Fruit fly (Drosophila melanogaster): Measurements from ENCODE around the gene Tcs4.

Gene Tcs4

DNA sequence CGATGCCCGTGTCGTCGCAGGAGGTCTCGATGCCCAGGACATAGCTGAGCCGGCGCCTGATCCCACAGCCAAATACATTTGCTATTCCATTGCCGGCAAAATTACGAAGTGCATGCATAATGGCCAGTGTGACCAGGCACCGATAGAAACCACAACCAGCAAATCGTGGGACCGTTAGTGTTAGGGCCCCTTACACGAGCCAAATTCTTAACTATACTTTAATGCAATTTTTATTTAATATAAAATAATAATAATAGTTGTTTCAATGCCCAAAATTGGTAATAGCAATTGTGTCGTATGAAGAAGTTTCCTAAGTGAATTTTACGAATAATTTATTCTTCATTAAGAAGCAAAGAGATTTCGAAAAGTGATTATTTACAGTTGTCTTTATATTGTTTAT, at the start of gene Tcs4:
Tcs4 (minus strand) TSS at position 145 of the 400 bp plus-strand sequence.
- TF ChIP-seq Sin3A (optimal IDR thresholded peaks at IDR 0.05): no peak
- TF ChIP-seq ttk (optimal IDR thresholded peaks at IDR 0.05): no peak
- TF ChIP-seq psq (optimal IDR thresholded peaks at IDR 0.05): no peak
- no peak for TF ChIP-seq Myc (optimal IDR thresholded peaks at IDR 0.05)
- TF ChIP-seq insv (optimal IDR thresholded peaks at IDR 0.05): no peak
- TF ChIP-seq h (optimal IDR thresholded peaks at IDR 0.05): no peak

DNA sequence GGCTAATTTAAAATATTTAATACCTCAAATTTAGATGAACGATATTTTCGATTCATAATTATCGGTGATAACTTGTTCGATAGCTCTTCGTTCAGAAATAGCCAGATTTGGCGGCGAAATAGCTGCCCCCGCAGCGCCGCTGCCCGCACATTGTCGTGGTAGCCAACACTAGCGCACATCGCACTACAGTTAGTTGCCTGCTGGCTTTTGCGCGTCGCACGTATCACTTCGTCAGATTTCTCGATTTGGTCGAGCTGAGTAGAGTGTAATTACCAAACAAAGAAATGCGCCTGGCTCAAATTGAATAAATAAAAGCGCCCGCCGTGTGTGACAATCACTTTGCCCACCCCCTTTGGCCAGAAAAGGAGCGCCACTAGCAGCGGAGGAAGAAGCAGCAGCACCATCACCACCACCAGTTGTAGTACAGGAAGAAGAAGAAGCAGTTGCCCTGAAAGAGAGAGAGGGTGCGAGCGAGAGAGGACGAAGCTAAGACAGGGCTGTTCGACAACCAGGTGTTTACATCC, 49.1 kb upstream of the Tcs4 start, which contains the start of gene Abcd3:
Abcd3 (plus strand) TSS at position 145 of the 524 bp plus-strand sequence.
- TF ChIP-seq Sin3A (optimal IDR thresholded peaks at IDR 0.05): no peak
- TF ChIP-seq ttk (optimal IDR thresholded peaks at IDR 0.05): no peak
- TF ChIP-seq psq (optimal IDR thresholded peaks at IDR 0.05): no peak
- TF ChIP-seq h (optimal IDR thresholded peaks at IDR 0.05): no peak
- TF ChIP-seq insv (optimal IDR thresholded peaks at IDR 0.05): no peak
- no peak for TF ChIP-seq Myc (optimal IDR thresholded peaks at IDR 0.05)

DNA sequence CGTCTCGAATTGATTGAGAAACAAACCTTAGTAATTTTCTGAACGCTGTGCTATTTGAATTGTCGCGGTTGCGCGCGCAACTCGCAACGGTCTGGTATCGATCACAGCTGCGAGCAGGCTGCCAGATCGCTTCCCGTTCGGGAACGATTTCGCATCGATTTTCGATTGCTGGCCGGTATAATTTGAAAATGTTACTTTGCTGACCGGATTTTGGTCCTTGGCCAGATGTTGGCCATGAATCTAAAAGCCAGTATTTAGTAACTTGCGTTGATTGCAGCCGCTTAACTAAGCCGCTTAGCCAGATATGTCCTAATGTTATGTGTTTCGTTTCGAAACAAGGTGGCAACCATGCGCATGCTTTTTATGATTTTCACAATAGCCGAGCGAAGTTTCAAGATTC, 47.0 kb upstream of the Tcs4 start:
- TF ChIP-seq h (optimal IDR thresholded peaks at IDR 0.05): no peak
- TF ChIP-seq psq (optimal IDR thresholded peaks at IDR 0.05): no peak
- no peak for TF ChIP-seq insv (optimal IDR thresholded peaks at IDR 0.05)
- TF ChIP-seq ttk (optimal IDR thresholded peaks at IDR 0.05): no peak
- TF ChIP-seq Sin3A (optimal IDR thresholded peaks at IDR 0.05): no peak
- TF ChIP-seq Myc (optimal IDR thresholded peaks at IDR 0.05): no peak

DNA sequence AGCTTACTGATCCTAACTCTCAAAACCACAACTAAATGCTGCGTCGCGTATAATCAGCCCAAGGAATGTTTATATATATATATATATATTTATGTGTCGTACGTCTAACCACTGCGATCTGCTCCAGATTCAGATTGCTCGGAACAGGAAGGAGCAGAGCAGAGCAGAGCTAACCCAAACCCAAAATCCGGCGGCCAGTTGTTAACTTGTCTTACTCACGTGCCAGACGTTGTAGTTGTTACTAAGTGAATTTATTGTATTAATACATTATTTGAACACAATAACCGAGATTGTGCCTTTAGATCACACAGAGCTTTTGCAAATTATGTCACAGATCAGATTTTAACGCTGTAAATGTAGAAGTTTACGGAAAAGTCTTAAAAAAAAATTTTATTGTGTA, 46.5 kb upstream of the Tcs4 start, which contains the start of gene Alr:
Alr (plus strand) TSS at position 301 of the 400 bp plus-strand sequence.
- TF ChIP-seq Sin3A (optimal IDR thresholded peaks at IDR 0.05) (no peak), psq (optimal IDR thresholded peaks at IDR 0.05) (no peak), ttk (optimal IDR thresholded peaks at IDR 0.05) (no peak), insv (optimal IDR thresholded peaks at IDR 0.05) (no peak), Myc (optimal IDR thresholded peaks at IDR 0.05) (no peak), h (optimal IDR thresholded peaks at IDR 0.05) (no peak)

DNA sequence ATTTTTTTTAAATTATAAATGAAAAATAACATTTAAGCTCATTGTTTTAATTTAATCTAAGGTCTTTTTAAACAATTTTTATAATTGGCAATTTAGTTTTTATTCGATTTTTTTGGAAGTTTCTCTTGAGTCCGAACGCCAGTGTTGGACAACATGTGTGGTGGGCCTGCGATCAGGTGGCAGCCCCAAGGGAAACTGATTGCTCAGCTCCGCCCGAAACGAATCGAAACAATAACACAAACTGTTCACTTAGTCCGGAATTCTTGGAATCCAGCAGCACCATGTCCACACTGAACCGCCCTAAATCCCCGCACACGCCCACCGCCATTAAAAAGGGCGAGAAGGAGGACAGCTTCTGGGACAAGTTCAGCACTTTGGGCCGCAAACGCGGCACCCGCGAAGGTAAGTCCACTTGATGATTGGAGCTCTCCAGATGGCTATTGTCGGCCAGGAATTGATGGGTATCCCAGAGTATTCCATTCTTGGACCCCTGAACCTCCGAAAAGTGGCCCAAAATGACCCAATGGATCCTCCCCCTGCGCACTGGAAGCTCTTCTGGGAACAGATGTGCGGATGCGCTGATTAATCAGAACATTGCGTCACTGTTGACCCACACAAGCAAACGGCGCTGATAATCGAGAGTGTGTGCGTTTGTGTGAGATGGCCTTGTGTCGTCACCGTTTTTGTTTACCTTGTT, 44.5 kb upstream of the Tcs4 start, which contains the start of gene parvin:
parvin (plus strand) TSS at position 134 of the 697 bp plus-strand sequence.
- TF ChIP-seq h (optimal IDR thresholded peaks at IDR 0.05): no peak
- TF ChIP-seq ttk (optimal IDR thresholded peaks at IDR 0.05): no peak
- TF ChIP-seq insv (optimal IDR thresholded peaks at IDR 0.05): no peak
- no peak for TF ChIP-seq Myc (optimal IDR thresholded peaks at IDR 0.05)
- no peak for TF ChIP-seq Sin3A (optimal IDR thresholded peaks at IDR 0.05)
- TF ChIP-seq psq (optimal IDR thresholded peaks at IDR 0.05): no peak

DNA sequence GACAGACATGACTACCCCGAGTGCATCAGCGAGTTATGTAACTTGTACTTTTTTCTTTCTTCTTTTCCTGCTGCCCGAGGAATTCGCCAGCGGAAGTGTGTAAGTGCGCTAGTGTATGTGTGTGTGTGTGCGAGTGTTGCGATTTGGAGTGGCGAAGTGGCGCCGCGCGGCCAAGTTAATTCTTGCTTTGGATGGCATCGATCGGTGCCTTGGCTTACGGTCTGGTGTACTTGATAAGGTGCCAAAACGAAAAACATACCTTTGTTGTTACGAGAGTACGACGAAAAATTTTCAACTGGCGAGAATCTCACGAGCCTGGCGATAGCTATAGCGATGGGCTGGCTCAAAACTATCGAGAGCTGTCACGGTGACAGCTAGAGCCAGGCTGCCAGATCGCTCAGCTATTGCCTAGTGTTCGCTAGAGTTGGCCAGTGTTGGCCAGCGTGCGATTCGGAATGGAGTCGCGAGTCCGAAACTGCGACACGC, 42.5 kb upstream of the Tcs4 start, which contains the start of the genes CG18809, COX6B, CG33932 and Rpp20:
CG18809 (minus strand) TSS at position 333 of the 486 bp plus-strand sequence.
COX6B (minus strand) TSS at position 333 of the 486 bp plus-strand sequence.
CG33932 (plus strand) TSS at position 429 of the 486 bp plus-strand sequence.
Rpp20 (plus strand) TSS at position 429 of the 486 bp plus-strand sequence.
- no peak for TF ChIP-seq h (optimal IDR thresholded peaks at IDR 0.05)
- TF ChIP-seq ttk (optimal IDR thresholded peaks at IDR 0.05): no peak
- TF ChIP-seq Sin3A (optimal IDR thresholded peaks at IDR 0.05): no peak
- TF ChIP-seq psq (optimal IDR thresholded peaks at IDR 0.05): no peak
- TF ChIP-seq insv (optimal IDR thresholded peaks at IDR 0.05): no peak
- no peak for TF ChIP-seq Myc (optimal IDR thresholded peaks at IDR 0.05)

DNA sequence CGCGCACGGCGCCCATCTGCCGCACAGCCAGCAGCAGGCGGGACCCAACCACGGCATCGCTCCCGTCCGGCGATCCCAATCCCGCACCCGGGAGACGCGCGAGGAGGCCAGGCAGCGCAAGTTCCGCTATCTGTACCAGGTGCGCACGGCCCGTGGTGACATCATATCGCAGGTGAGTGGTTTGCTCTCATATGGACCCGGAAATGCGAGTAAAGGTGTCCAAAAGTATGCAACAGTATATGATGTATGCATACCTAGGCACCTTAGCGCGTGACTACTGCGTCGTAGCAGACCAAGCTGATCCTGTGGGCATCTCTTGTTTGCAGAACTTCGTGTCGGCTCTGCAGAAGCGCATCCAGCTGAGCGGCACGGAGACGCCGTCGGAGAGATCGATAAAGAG, 36.3 kb upstream of the Tcs4 start:
- TF ChIP-seq insv (optimal IDR thresholded peaks at IDR 0.05) (no peak), h (optimal IDR thresholded peaks at IDR 0.05) (no peak), Sin3A (optimal IDR thresholded peaks at IDR 0.05) (no peak), Myc (optimal IDR thresholded peaks at IDR 0.05) (no peak), psq (optimal IDR thresholded peaks at IDR 0.05) (no peak), ttk (optimal IDR thresholded peaks at IDR 0.05) (no peak)

DNA sequence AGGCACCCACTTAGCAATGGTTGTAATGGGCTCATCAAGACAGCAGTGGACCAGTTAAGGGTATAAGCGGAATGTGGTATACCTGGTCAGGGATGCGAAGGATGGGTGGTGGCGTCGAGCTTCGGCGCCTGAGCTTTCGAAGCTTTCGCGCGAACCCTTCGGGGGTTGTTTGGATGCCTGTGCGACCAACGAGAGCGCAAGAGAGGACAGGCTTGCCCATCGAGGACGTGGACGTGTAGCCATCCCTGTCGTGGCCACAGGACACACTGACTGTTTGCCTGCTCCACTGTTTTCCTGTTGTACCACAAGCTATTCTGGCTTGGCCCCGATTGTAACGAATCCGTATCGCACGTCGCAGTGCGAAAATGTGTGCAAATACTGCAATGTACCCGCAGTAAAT, 33.7 kb upstream of the Tcs4 start, which contains the start of gene CG14234:
CG14234 (plus strand) TSS at position 301 of the 400 bp plus-strand sequence.
- no peak for TF ChIP-seq Sin3A (optimal IDR thresholded peaks at IDR 0.05)
- no peak for TF ChIP-seq psq (optimal IDR thresholded peaks at IDR 0.05)
- no peak for TF ChIP-seq Myc (optimal IDR thresholded peaks at IDR 0.05)
- no peak for TF ChIP-seq insv (optimal IDR thresholded peaks at IDR 0.05)
- no peak for TF ChIP-seq h (optimal IDR thresholded peaks at IDR 0.05)
- TF ChIP-seq ttk (optimal IDR thresholded peaks at IDR 0.05): no peak

DNA sequence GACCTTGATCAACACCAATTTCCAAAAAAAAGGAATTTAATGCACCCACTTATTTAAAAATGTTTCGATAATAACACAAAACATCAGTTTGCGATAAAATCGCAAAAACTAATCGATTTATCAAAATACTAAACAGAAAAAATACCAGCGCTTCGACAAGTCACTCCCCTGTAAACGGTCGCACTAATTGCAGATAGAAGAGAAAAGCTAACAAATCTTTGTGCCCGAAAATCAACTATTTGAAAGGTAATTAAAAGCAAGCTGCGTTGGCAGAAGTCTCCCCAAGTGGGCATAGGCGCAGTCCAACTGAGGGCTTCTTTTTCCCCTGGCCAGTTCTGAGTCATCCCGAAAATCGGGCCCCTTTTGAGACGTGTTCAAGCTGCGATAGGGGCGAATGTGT, 29.3 kb upstream of the Tcs4 start, which contains the start of gene AP-1-2beta:
AP-1-2beta (plus strand) TSS at position 161 of the 400 bp plus-strand sequence.
- TF ChIP-seq psq (optimal IDR thresholded peaks at IDR 0.05) (no peak), h (optimal IDR thresholded peaks at IDR 0.05) (no peak), ttk (optimal IDR thresholded peaks at IDR 0.05) (no peak), insv (optimal IDR thresholded peaks at IDR 0.05) (no peak), Sin3A (optimal IDR thresholded peaks at IDR 0.05) (no peak), Myc (optimal IDR thresholded peaks at IDR 0.05) (no peak)

DNA sequence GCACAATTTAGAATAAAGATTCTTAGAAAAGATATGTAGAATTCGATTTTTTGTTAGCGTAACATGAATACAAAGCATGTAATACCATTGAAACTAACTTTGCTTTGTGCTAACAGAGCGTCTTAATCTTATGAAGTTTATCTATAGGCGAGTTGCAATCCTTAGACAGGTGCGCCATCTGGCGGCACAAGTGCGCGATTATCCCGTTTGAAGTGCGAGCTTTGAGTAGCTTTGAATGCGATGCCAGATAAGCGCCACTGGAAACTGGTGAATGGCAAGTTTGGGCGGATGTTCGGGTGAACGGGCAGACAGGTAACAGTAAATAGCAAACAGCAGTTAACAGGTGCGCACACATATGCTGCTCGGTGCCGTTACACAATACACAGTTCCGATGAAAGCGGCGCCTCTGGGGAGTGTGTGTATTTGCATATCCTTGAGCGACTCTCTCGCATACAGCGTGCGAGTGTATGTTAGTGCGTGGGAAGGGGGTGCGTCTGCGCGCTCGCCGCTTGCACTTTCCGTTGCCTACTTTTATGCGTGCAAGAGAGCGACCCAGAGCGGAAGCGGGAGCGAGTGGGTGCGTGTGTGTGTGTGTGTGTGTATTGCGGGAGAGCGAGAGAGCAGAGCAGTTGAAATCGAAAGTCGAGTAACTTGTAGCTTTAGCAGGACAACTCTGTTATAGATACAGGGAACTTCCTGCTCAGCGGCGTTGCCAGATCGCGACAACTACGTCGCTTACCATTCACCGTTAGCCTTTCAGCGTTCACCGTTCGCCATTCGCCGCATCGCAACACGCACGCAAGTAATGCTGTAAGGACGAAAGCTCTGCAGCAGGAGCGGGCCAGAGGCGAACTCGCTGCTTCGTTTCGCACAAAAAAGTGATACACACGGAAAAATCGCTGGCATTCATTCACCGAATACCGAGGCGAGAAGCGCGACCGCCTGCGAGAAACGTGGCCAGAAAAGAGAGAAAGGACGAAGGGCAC, 16.7 kb upstream of the Tcs4 start, which contains the start of gene CG12531:
CG12531 (plus strand) TSS at position 936 of the 986 bp plus-strand sequence.
- TF ChIP-seq Sin3A (optimal IDR thresholded peaks at IDR 0.05) (no peak), Myc (optimal IDR thresholded peaks at IDR 0.05) (no peak), psq (optimal IDR thresholded peaks at IDR 0.05) (no peak), ttk (optimal IDR thresholded peaks at IDR 0.05) (no peak), insv (optimal IDR thresholded peaks at IDR 0.05) (no peak), h (optimal IDR thresholded peaks at IDR 0.05) (no peak)

DNA sequence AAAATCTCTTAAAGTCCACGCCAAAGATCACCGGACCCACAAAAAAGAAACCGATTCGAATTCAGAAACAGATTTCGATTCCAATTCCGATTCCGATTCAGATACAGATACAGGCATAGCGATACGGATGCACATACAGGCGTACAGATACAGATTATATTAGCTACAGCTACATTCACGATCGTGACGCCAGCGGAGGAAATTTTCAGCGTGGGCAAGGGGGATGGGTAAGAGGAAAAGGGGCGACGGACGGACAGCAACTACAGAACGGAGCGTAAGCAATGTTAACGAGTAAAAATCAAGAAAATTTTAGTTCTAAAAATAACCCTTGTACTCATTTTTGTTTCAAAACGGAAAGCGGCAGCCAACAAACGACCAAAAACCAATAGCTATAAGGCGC, 15.5 kb upstream of the Tcs4 start:
- no peak for TF ChIP-seq insv (optimal IDR thresholded peaks at IDR 0.05)
- no peak for TF ChIP-seq ttk (optimal IDR thresholded peaks at IDR 0.05)
- no peak for TF ChIP-seq Myc (optimal IDR thresholded peaks at IDR 0.05)
- no peak for TF ChIP-seq Sin3A (optimal IDR thresholded peaks at IDR 0.05)
- TF ChIP-seq psq (optimal IDR thresholded peaks at IDR 0.05): no peak
- TF ChIP-seq h (optimal IDR thresholded peaks at IDR 0.05): no peak

Data from Kc167 (cell line).